Worm (Caenorhabditis elegans): Measurements from ENCODE around the gene sri-21.
"Not testable (repeated sequence)": the region's sequence is repeated elsewhere in the genome, so short reads cannot be mapped to it uniquely, and the experiment has no call there.

The sri-21 gene

ce11 chrV:3506252-3506651 lies 43.4 kb upstream of the sri-21 start, which contains the start of gene ugt-64:
Gene ugt-64 (minus strand): TSS chrV:3506352.
- TF ChIP-seq peb-1, skn-1, lsy-2 (tag; optimal IDR thresholded peaks at IDR 0.05): not testable (repeated sequence)

ce11 chrV:3507691-3508090 lies 42.0 kb upstream of the sri-21 start, which contains the start of gene str-225:
Gene str-225 (plus strand): TSS chrV:3507822.
- TF ChIP-seq peb-1 (tag; optimal IDR thresholded peaks at IDR 0.05): no peak

ce11 chrV:3509878-3510277 lies 39.8 kb upstream of the sri-21 start, which contains the start of gene str-228:
Gene str-228 (plus strand): TSS chrV:3510178.
- no peak for TF ChIP-seq skn-1 (tag; optimal IDR thresholded peaks at IDR 0.05)
- no peak for TF ChIP-seq elt-1 (tag; optimal IDR thresholded peaks at IDR 0.05)
- no peak for TF ChIP-seq blmp-1 (tag; optimal IDR thresholded peaks at IDR 0.05; ENCODE audit: insufficient read depth)
- no peak for TF ChIP-seq elt-3 (tag; optimal IDR thresholded peaks at IDR 0.05)
- TF ChIP-seq nhr-21 (tag; optimal IDR thresholded peaks at IDR 0.05): no peak
- no peak for TF ChIP-seq nhr-23 (tag; optimal IDR thresholded peaks at IDR 0.05)
- TF ChIP-seq crh-2 (tag; optimal IDR thresholded peaks at IDR 0.05): no peak

- TF ChIP-seq mdl-1 (tag; optimal IDR thresholded peaks at IDR 0.05) (no peak), nhr-12 (tag; optimal IDR thresholded peaks at IDR 0.05) (no peak), sma-3 (GFP tag; optimal IDR thresholded peaks at IDR 0.05) (no peak), ztf-11 (tag; optimal IDR thresholded peaks at IDR 0.05) (no peak), sma-9 (GFP tag; optimal IDR thresholded peaks at IDR 0.05) (no peak), sma-9 (tag; optimal IDR thresholded peaks at IDR 0.05) (no peak), fos-1 (tag; optimal IDR thresholded peaks at IDR 0.05) (no peak), egl-27 (tag; optimal IDR thresholded peaks at IDR 0.05) (no peak), lin-11 (tag; optimal IDR thresholded peaks at IDR 0.05) (no peak), ama-1 (optimal IDR thresholded peaks at IDR 0.05) (no peak), alr-1 (tag; optimal IDR thresholded peaks at IDR 0.05) (no peak), R02D3.7 (tag; optimal IDR thresholded peaks at IDR 0.05) (no peak), lin-39 (tag; optimal IDR thresholded peaks at IDR 0.05) (no peak), skn-1 (tag; optimal IDR thresholded peaks at IDR 0.05) (no peak), nhr-6 (tag; optimal IDR thresholded peaks at IDR 0.05) (no peak), nhr-237 (tag; optimal IDR thresholded peaks at IDR 0.05) (no peak), nhr-25 (tag; optimal IDR thresholded peaks at IDR 0.05) (no peak), zag-1 (tag; optimal IDR thresholded peaks at IDR 0.05) (no peak), unc-62 (GFP tag; optimal IDR thresholded peaks at IDR 0.05) (no peak)
These were observed 37.3 kb upstream of the sri-21 start, which contains the start of gene str-226 for ce11 chrV:3512381-3512780. Gene str-226 (plus strand): TSS chrV:3512681.

- TF ChIP-seq nhr-6 (tag; optimal IDR thresholded peaks at IDR 0.05) (no peak), R02D3.7 (tag; optimal IDR thresholded peaks at IDR 0.05) (no peak), alr-1 (tag; optimal IDR thresholded peaks at IDR 0.05) (no peak), elt-1 (tag; optimal IDR thresholded peaks at IDR 0.05) (no peak), ceh-16 (tag; optimal IDR thresholded peaks at IDR 0.05) (no peak), ztf-1 (GFP tag; conservative IDR thresholded peaks at IDR 0.05) (no peak), sem-4 (tag; optimal IDR thresholded peaks at IDR 0.05) (no peak)
These were observed 31.8 kb upstream of the sri-21 start, which contains the start of gene str-227 for ce11 chrV:3517889-3518288. Gene str-227 (plus strand): TSS chrV:3518189.

ce11 chrV:3523262-3523661 lies 26.4 kb upstream of the sri-21 start, which contains the start of gene irg-1:
Gene irg-1 (plus strand): TSS chrV:3523587.
- TF ChIP-seq F13H6.1 (tag; optimal IDR thresholded peaks at IDR 0.05) (no peak), elt-3 (tag; optimal IDR thresholded peaks at IDR 0.05) (no peak), ztf-11 (tag; optimal IDR thresholded peaks at IDR 0.05) (no peak), ztf-1 (GFP tag; conservative IDR thresholded peaks at IDR 0.05) (no peak), peb-1 (tag; optimal IDR thresholded peaks at IDR 0.05) (no peak), egl-27 (tag; optimal IDR thresholded peaks at IDR 0.05) (no peak), nhr-237 (tag; optimal IDR thresholded peaks at IDR 0.05) (no peak), ceh-82 (tag; optimal IDR thresholded peaks at IDR 0.05) (no peak), mab-5 (tag; optimal IDR thresholded peaks at IDR 0.05) (no peak)
